Worm (Caenorhabditis elegans) whole organism, midembryonic: ENCODE data around the gene ZK1307.9.

Experiments used
- T22C8.4 ChIP-seq: fragments of 200-800 bp; sonication (Bioruptor generic); IDR thresholded peaks from 2 replicates; pipeline ENCODE4 v1.3.6; 2022; ENCODE audit warnings: missing genetic modification characterization, missing compliant biosample characterization
- cog-1 ChIP-seq: sonication (generic microtip); optimal IDR thresholded peaks from 2 replicates; lab custom pipeline; 2016; ENCODE audit warnings: missing genetic modification characterization, missing compliant biosample characterization
- flt-1 ChIP-seq: fragments of 200-800 bp; sonication (Bioruptor generic); IDR thresholded peaks from 2 replicates; pipeline ENCODE4 v1.3.6; 2022; ENCODE audit warnings: missing genetic modification characterization, missing compliant biosample characterization
- klf-2 ChIP-seq: fragments of 200-800 bp; sonication (Bioruptor generic); conservative IDR thresholded peaks from 2 replicates; pipeline ENCODE4 v1.3.6; 2022; ENCODE audit warnings: missing genetic modification reagents, missing genetic modification characterization, missing compliant biosample characterization
- med-1 ChIP-seq: sonication (generic microtip); optimal IDR thresholded peaks from 2 replicates; lab custom pipeline; 2017; ENCODE audit warnings: missing genetic modification characterization, mild to moderate bottlenecking, missing compliant biosample characterization, antibody characterized with exemption, missing genetic modification reagents; ENCODE audit not compliant: insufficient read depth
- tab-1 ChIP-seq: fragments of 200-800 bp; sonication (Bioruptor generic); IDR thresholded peaks from 2 replicates; pipeline ENCODE4 v1.3.6; 2022; ENCODE audit warnings: missing genetic modification characterization, missing compliant biosample characterization
- ztf-23 ChIP-seq: fragments of 200-800 bp; sonication (Bioruptor generic); IDR thresholded peaks from 2 replicates; pipeline ENCODE4 v1.3.6; 2022; ENCODE audit warnings: missing genetic modification reagents, missing genetic modification characterization, missing compliant biosample characterization
- ztf-29 ChIP-seq: fragments of 200-800 bp; sonication (Bioruptor generic); IDR thresholded peaks from 2 replicates; pipeline ENCODE4 v1.3.6; 2022; ENCODE audit warnings: missing genetic modification reagents, missing genetic modification characterization, missing compliant biosample characterization

ce11 chrII:9606485-9607036 is 42.7 kb upstream of the ZK1307.9 start:
- no peak for TF ChIP-seq flt-1 (GFP tag; lab: Robert Waterston, UW)
- no peak for TF ChIP-seq T22C8.4 (GFP tag; lab: Robert Waterston, UW)
- no peak for TF ChIP-seq tab-1 (GFP tag; lab: Robert Waterston, UW)
- no peak for TF ChIP-seq ztf-23
- TF ChIP-seq klf-2, result no peak
- no peak for TF ChIP-seq med-1 (GFP tag; lab: Kevin White, UChicago)
- TF ChIP-seq ztf-29 (GFP tag; lab: Robert Waterston, UW), result no peak
- no peak for TF ChIP-seq cog-1
